Fruit fly (Drosophila melanogaster): ENCODE measurements around the gene Cp19.

The Cp19 gene

DNA sequence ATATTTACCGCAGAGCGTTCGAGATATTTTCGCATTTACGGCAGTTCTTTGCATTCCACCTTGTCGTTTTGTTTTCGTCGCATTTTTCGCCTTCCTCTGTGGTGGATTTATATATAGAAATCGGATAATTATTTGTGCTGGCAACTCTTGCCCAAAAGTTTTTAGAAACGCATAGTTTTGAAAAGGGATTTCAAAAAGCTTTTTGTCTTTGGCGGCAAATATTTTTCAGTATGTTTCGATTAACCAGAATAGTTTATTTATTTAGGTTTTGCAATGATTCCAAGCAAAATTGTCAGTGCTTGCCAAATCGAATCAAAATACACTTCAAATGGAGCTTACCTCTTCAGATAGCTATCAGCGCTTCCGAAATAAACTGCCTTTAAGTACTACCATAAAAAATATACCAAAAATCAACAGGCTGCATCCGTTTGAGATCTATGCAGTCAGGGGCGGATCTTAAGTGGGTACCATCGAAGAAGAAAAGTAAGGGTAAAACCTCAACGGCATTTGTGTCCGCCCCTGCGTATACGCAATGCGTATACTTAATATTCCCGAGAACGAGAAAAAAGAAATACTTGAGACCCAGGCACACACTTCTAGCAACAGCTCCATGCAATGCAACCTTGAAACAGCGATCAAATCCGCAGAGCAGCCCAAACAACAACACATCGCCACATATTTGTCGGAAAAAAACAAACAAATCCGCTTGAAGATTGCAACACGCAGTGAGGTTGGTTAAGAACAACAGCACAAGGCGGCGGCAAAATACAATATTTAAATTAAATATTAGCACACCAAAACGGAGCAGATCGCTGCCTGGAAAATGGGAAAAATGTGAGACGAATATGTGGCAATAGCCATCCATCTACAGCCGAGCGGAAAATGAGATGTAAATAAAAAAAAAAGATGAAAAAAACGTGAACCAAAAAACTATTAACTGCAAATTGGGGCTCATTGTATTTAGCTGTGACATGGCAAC lies 20.3 kb downstream of the Cp19 start, which contains the start of gene CG13306 (continued):
- TF ChIP-seq CG32532 (GFP tag; IDR thresholded peaks at IDR 0.05), result no peak
- TF ChIP-seq CG8290 (GFP tag; optimal IDR thresholded peaks at IDR 0.05), result no peak
- TF ChIP-seq CG8290 (tag; optimal IDR thresholded peaks at IDR 0.05), result peak in 1 of 2 experiments; percentile 6
- TF ChIP-seq emc (GFP tag; optimal IDR thresholded peaks at IDR 0.05), result no peak
- TF ChIP-seq pan (optimal IDR thresholded peaks at IDR 0.05), result no peak
- peak in 1 of 2 experiments; percentile 57 for TF ChIP-seq pan (GFP tag; optimal IDR thresholded peaks at IDR 0.05 in 1 of 2, IDR thresholded peaks at IDR 0.05 in 1 of 2)
- no peak for TF ChIP-seq dimm (GFP tag; IDR thresholded peaks at IDR 0.05)
- no peak for TF ChIP-seq D19A (tag; optimal IDR thresholded peaks at IDR 0.05)
- TF ChIP-seq CG16779 (GFP tag; IDR thresholded peaks at IDR 0.05), result no peak
- TF ChIP-seq CG16813 (GFP tag; IDR thresholded peaks at IDR 0.05; ENCODE audit: partially characterized antibody), result 0 out of 3 replicates have a peak, but pooled peaks have one; percentile 28
- TF ChIP-seq ssp (GFP tag; IDR thresholded peaks at IDR 0.05), result no peak
- TF ChIP-seq grn (GFP tag; optimal IDR thresholded peaks at IDR 0.05), result no peak
- no peak for TF ChIP-seq CG31388 (GFP tag; optimal IDR thresholded peaks at IDR 0.05)
- peak; percentile 43 for TF ChIP-seq Med (GFP tag)
- no peak for TF ChIP-seq CrebB (tag; optimal IDR thresholded peaks at IDR 0.05)
- TF ChIP-seq gsb (GFP tag; IDR thresholded peaks at IDR 0.05), result no peak
- no peak for TF ChIP-seq CG3838 (GFP tag; optimal IDR thresholded peaks at IDR 0.05)
- no peak for TF ChIP-seq CG12942 (GFP tag; optimal IDR thresholded peaks at IDR 0.05)
- TF ChIP-seq Ssrp (tag; optimal IDR thresholded peaks at IDR 0.05), result no peak
- TF ChIP-seq bbx (GFP tag; IDR thresholded peaks at IDR 0.05; ENCODE audit: partially characterized antibody), result no peak
- no peak for TF ChIP-seq psq (GFP tag; optimal IDR thresholded peaks at IDR 0.05)
- TF ChIP-seq crc (GFP tag; optimal IDR thresholded peaks at IDR 0.05), result no peak
- TF ChIP-seq Deaf1 (tag; optimal IDR thresholded peaks at IDR 0.05), result no peak
- no peak for TF ChIP-seq gce (GFP tag; IDR thresholded peaks at IDR 0.05)
- TF ChIP-seq CG11093 (GFP tag; IDR thresholded peaks at IDR 0.05), result no peak
- TF ChIP-seq Ets65A (GFP tag), result no peak
- no peak for TF ChIP-seq CG16815 (GFP tag; optimal IDR thresholded peaks at IDR 0.05)
- no peak for TF ChIP-seq CG17912 (GFP tag; optimal IDR thresholded peaks at IDR 0.05)
- no peak for TF ChIP-seq CG18011 (GFP tag; optimal IDR thresholded peaks at IDR 0.05)
- 0 out of 2 replicates have a peak, but pooled peaks have one; percentile 12 for TF ChIP-seq CG3847 (GFP tag; IDR thresholded peaks at IDR 0.05)
- no peak for TF ChIP-seq Jarid2 (GFP tag; optimal IDR thresholded peaks at IDR 0.05)
- TF ChIP-seq chif (GFP tag; optimal IDR thresholded peaks at IDR 0.05), result no peak
- no peak for TF ChIP-seq Lpt (GFP tag; optimal IDR thresholded peaks at IDR 0.05)
- TF ChIP-seq pfk (GFP tag; optimal IDR thresholded peaks at IDR 0.05), result no peak
- no peak for TF ChIP-seq stwl (tag; optimal IDR thresholded peaks at IDR 0.05)
- TF ChIP-seq Atf-2 (GFP tag; optimal IDR thresholded peaks at IDR 0.05), result no peak
- TF ChIP-seq CG31441 (GFP tag; IDR thresholded peaks at IDR 0.05), result no peak
- no peak for TF ChIP-seq Gsc (GFP tag; IDR thresholded peaks at IDR 0.05)
- no peak for TF ChIP-seq Sox102F (GFP tag; optimal IDR thresholded peaks at IDR 0.05)
- no peak for TF ChIP-seq CG2678 (tag; optimal IDR thresholded peaks at IDR 0.05)
- TF ChIP-seq CG9215 (GFP tag; IDR thresholded peaks at IDR 0.05), result no peak
- TF ChIP-seq Mrtf (GFP tag; IDR thresholded peaks at IDR 0.05), result peak; percentile 54; the same call in 2 of the 3 replicates
- TF ChIP-seq CG12236 (GFP tag; optimal IDR thresholded peaks at IDR 0.05), result no peak
- TF ChIP-seq en (GFP tag; optimal IDR thresholded peaks at IDR 0.05), result no peak
- no peak for TF ChIP-seq H15 (GFP tag; IDR thresholded peaks at IDR 0.05)
- TF ChIP-seq ap (GFP tag; IDR thresholded peaks at IDR 0.05), result no peak
- TF ChIP-seq CG31365 (tag; optimal IDR thresholded peaks at IDR 0.05), result no peak
- no peak for TF ChIP-seq CG1832 (GFP tag; optimal IDR thresholded peaks at IDR 0.05)
- no peak for TF ChIP-seq cad (GFP tag; optimal IDR thresholded peaks at IDR 0.05)
- no peak for TF ChIP-seq Fer1 (GFP tag; optimal IDR thresholded peaks at IDR 0.05)
- no peak for TF ChIP-seq insv (GFP tag; optimal IDR thresholded peaks at IDR 0.05)
